Worm (Caenorhabditis elegans) whole organism, L4 larva: ENCODE data around the gene ndub-3.

Experiments
- D1046.2 ChIP-seq: fragments of 200-800 bp; sonication (Bioruptor generic); IDR thresholded peaks from 2 replicates; pipeline ENCODE4 v1.3.6; 2022; ENCODE audit warnings: missing genetic modification characterization, missing compliant biosample characterization
- F26F4.8 ChIP-seq: fragments of 200-800 bp; sonication (Bioruptor generic); conservative IDR thresholded peaks from 2 replicates; pipeline ENCODE4 v1.3.6; 2022; ENCODE audit warnings: missing genetic modification characterization, missing compliant biosample characterization
- F37D6.2 ChIP-seq: sonication (generic microtip); optimal IDR thresholded peaks from 2 replicates; lab custom pipeline; 2016; ENCODE audit warnings: mild to moderate bottlenecking, missing genetic modification characterization, missing compliant biosample characterization
- F49E8.2 ChIP-seq: sonication (generic microtip); optimal IDR thresholded peaks from 2 replicates; lab custom pipeline; 2016; ENCODE audit warnings: missing compliant biosample characterization, mild to moderate bottlenecking, missing genetic modification characterization, borderline replicate concordance
- Y105C5A.15 ChIP-seq: fragments of 200-800 bp; sonication (Bioruptor generic); IDR thresholded peaks from 2 replicates; pipeline ENCODE4 v1.3.6; 2022; ENCODE audit warnings: missing genetic modification characterization, missing compliant biosample characterization
- Y75B8A.6 ChIP-seq: fragments of 200-800 bp; sonication (Bioruptor generic); IDR thresholded peaks from 2 replicates; pipeline ENCODE4 v1.3.6; 2022; ENCODE audit warnings: missing genetic modification reagents, missing genetic modification characterization, missing compliant biosample characterization
- aha-1 ChIP-seq: fragments of 150-350 bp; peaks from one replicate; lab custom pipeline; 2014; ENCODE audit warnings: missing biosample characterization, missing genetic modification characterization
- ama-1 ChIP-seq: fragments of 150-350 bp; optimal IDR thresholded peaks from 2 replicates; lab custom pipeline; 2014; ENCODE audit warnings: inconsistent platforms, mixed read lengths
- attf-4 ChIP-seq: sonication (generic microtip); optimal IDR thresholded peaks from 3 replicates; lab custom pipeline; 2017; ENCODE audit warnings: missing biosample characterization, missing genetic modification characterization
- ceh-62 ChIP-seq: sonication (generic microtip); optimal IDR thresholded peaks from 2 replicates; lab custom pipeline; 2017; ENCODE audit warnings: missing biosample characterization, missing genetic modification characterization
- ces-1 ChIP-seq: fragments of 150-350 bp; sonication (generic microtip); optimal IDR thresholded peaks from 4 replicates; lab custom pipeline; 2014; ENCODE audit warnings: missing biosample characterization, missing genetic modification reagents, missing genetic modification characterization
- cey-2 ChIP-seq: sonication (generic microtip); optimal IDR thresholded peaks from 3 replicates; lab custom pipeline; 2017; ENCODE audit warnings: missing genetic modification characterization, mild to moderate bottlenecking, missing compliant biosample characterization, antibody characterized with exemption, borderline replicate concordance; ENCODE audit not compliant: insufficient read depth
- dmd-8 ChIP-seq: fragments of 200-800 bp; sonication (Bioruptor generic); IDR thresholded peaks from 2 replicates; pipeline ENCODE4 v1.3.6; 2022; ENCODE audit warnings: missing genetic modification characterization, missing compliant biosample characterization
- dpl-1 ChIP-seq: fragments of 150-350 bp; optimal IDR thresholded peaks from 2 replicates; lab custom pipeline; 2014; ENCODE audit warnings: missing biosample characterization, missing genetic modification reagents, missing genetic modification characterization
- duxl-1 ChIP-seq: sonication (generic microtip); optimal IDR thresholded peaks from 2 replicates; lab custom pipeline; 2016; ENCODE audit warnings: mild to moderate bottlenecking, missing genetic modification characterization, moderate library complexity, missing compliant biosample characterization; ENCODE audit not compliant: poor library complexity
- dve-1 ChIP-seq: sonication (generic microtip); optimal IDR thresholded peaks from 2 replicates; lab custom pipeline; 2017; ENCODE audit warnings: antibody characterized with exemption, mild to moderate bottlenecking, missing genetic modification characterization, missing compliant biosample characterization; ENCODE audit not compliant: insufficient read depth
- egl-43 ChIP-seq: fragments of 200-800 bp; sonication (Bioruptor generic); IDR thresholded peaks from 2 replicates; pipeline ENCODE4 v1.3.6; 2022; ENCODE audit warnings: missing genetic modification reagents, missing genetic modification characterization, missing compliant biosample characterization
- fos-1 ChIP-seq: fragments of 150-350 bp; optimal IDR thresholded peaks from 2 replicates; lab custom pipeline; 2014; ENCODE audit warnings: missing biosample characterization, missing genetic modification characterization
- gei-8 ChIP-seq: fragments of 200-800 bp; sonication (Bioruptor generic); optimal IDR thresholded peaks from 2 replicates; lab custom pipeline; 2018; ENCODE audit warnings: mild to moderate bottlenecking, missing genetic modification characterization, missing compliant biosample characterization
- hlh-11 ChIP-seq: fragments of 200-800 bp; sonication (Bioruptor generic); optimal IDR thresholded peaks from 2 replicates; lab custom pipeline; 2018; ENCODE audit warnings: mild to moderate bottlenecking, missing genetic modification characterization, missing compliant biosample characterization
- hlh-30 ChIP-seq: sonication (generic microtip); optimal IDR thresholded peaks from 2 replicates; lab custom pipeline; 2017; ENCODE audit warnings: antibody characterized with exemption, mild to moderate bottlenecking, missing genetic modification characterization, missing compliant biosample characterization; ENCODE audit not compliant: insufficient read depth
- hmg-1.1 ChIP-seq: fragments of 200-800 bp; sonication (Bioruptor generic); IDR thresholded peaks from 2 replicates; pipeline ENCODE4 v1.3.6; 2022; ENCODE audit warnings: missing genetic modification reagents, missing genetic modification characterization, missing compliant biosample characterization
- jun-1 ChIP-seq: fragments of 150-350 bp; optimal IDR thresholded peaks from 2 replicates; lab custom pipeline; 2014; ENCODE audit warnings: missing biosample characterization, missing genetic modification reagents, missing genetic modification characterization
- lin-1 ChIP-seq: fragments of 200-800 bp; sonication (Bioruptor generic); IDR thresholded peaks from 2 replicates; pipeline ENCODE4 v1.3.6; 2022; ENCODE audit warnings: missing genetic modification reagents, missing genetic modification characterization, missing compliant biosample characterization
- lin-15B ChIP-seq: fragments of 150-350 bp; sonication (generic microtip); optimal IDR thresholded peaks from 3 replicates; lab custom pipeline; 2014; ENCODE audit warnings: missing biosample characterization, missing genetic modification characterization
- lin-38 ChIP-seq: fragments of 200-800 bp; sonication (Bioruptor generic); IDR thresholded peaks from 2 replicates; pipeline ENCODE4 v1.3.6; 2022; ENCODE audit warnings: missing genetic modification reagents, missing genetic modification characterization, missing compliant biosample characterization
- lir-3 ChIP-seq: sonication (generic microtip); optimal IDR thresholded peaks from 2 replicates; lab custom pipeline; 2016; ENCODE audit warnings: mild to moderate bottlenecking, missing genetic modification characterization, missing compliant biosample characterization
- lsy-2 ChIP-seq, 2 experiments: fragments of 150-350 bp in 1 of 2; sonication (generic microtip) in 1 of 2; optimal IDR thresholded peaks; 2 replicates each; lab custom pipeline; 2014 to 2017; ENCODE audit warnings: missing biosample characterization in 2 of 2, missing genetic modification characterization in 2 of 2
- madf-9 ChIP-seq: fragments of 200-800 bp; sonication (Bioruptor generic); conservative IDR thresholded peaks from 2 replicates; pipeline ENCODE4 v1.3.6; 2022; ENCODE audit warnings: missing genetic modification reagents, missing genetic modification characterization, missing compliant biosample characterization
- mdl-1 ChIP-seq, 2 experiments: fragments of 150-350 bp in 1 of 2; sonication (generic microtip) in 1 of 2; optimal IDR thresholded peaks; 2 replicates each; lab custom pipeline; 2014 to 2017; ENCODE audit warnings: missing biosample characterization in 2 of 2, missing genetic modification characterization in 2 of 2
- mep-1 ChIP-seq: fragments of 150-350 bp; sonication (generic microtip); optimal IDR thresholded peaks from 3 replicates; lab custom pipeline; 2014; ENCODE audit warnings: missing biosample characterization, missing genetic modification characterization
- mes-2 ChIP-seq: sonication (generic microtip); optimal IDR thresholded peaks from 2 replicates; lab custom pipeline; 2016; ENCODE audit warnings: missing genotype, mild to moderate bottlenecking, missing genetic modification characterization, missing compliant biosample characterization; ENCODE audit not compliant: poor library complexity, severe bottlenecking
- nhr-11 ChIP-seq: fragments of 150-350 bp; optimal IDR thresholded peaks from 2 replicates; lab custom pipeline; 2014; ENCODE audit warnings: missing biosample characterization, missing genetic modification characterization
- nhr-41 ChIP-seq: fragments of 200-800 bp; sonication (Bioruptor generic); IDR thresholded peaks from 2 replicates; pipeline ENCODE4 v1.3.6; 2022; ENCODE audit warnings: missing genetic modification reagents, missing genetic modification characterization, missing compliant biosample characterization
- nhr-42 ChIP-seq: fragments of 200-800 bp; sonication (Bioruptor generic); IDR thresholded peaks from 2 replicates; pipeline ENCODE4 v1.3.6; 2022; ENCODE audit warnings: missing genetic modification characterization, missing compliant biosample characterization
- nhr-76 ChIP-seq: fragments of 150-350 bp; optimal IDR thresholded peaks from 2 replicates; lab custom pipeline; 2014; ENCODE audit warnings: missing biosample characterization, missing genetic modification characterization
- nhr-77 ChIP-seq: fragments of 150-350 bp; optimal IDR thresholded peaks from 2 replicates; lab custom pipeline; 2014; ENCODE audit warnings: missing biosample characterization, missing genetic modification characterization
- pqm-1 ChIP-seq: sonication (generic microtip); optimal IDR thresholded peaks from 2 replicates; lab custom pipeline; 2017; ENCODE audit warnings: missing biosample characterization, missing genetic modification characterization
- rbr-2 ChIP-seq: sonication (generic microtip); optimal IDR thresholded peaks from 2 replicates; lab custom pipeline; 2016; ENCODE audit warnings: missing genotype, missing genetic modification characterization, missing compliant biosample characterization
- saeg-2 ChIP-seq: fragments of 200-800 bp; sonication (Bioruptor generic); IDR thresholded peaks from 2 replicates; pipeline ENCODE4 v1.3.6; 2022; ENCODE audit warnings: missing genetic modification reagents, missing genetic modification characterization, missing compliant biosample characterization
- skn-1 ChIP-seq: fragments of 150-350 bp; optimal IDR thresholded peaks from 2 replicates; lab custom pipeline; 2014; ENCODE audit warnings: missing biosample characterization, missing genetic modification characterization
- snpc-1.2 ChIP-seq: fragments of 200-800 bp; sonication (Bioruptor generic); IDR thresholded peaks from 2 replicates; pipeline ENCODE4 v1.3.6; 2022; ENCODE audit warnings: missing genetic modification reagents, missing genetic modification characterization, missing compliant biosample characterization
- snpc-4 ChIP-seq: fragments of 150-350 bp; optimal IDR thresholded peaks from 2 replicates; lab custom pipeline; 2014; ENCODE audit warnings: missing biosample characterization, missing genetic modification characterization
- spr-3 ChIP-seq: fragments of 200-800 bp; sonication (Bioruptor generic); optimal IDR thresholded peaks from 2 replicates; lab custom pipeline; 2018; ENCODE audit warnings: mild to moderate bottlenecking, missing genetic modification characterization, missing compliant biosample characterization
- tag-97 ChIP-seq: fragments of 200-800 bp; sonication (Bioruptor generic); IDR thresholded peaks from 2 replicates; pipeline ENCODE4 v1.3.6; 2022; ENCODE audit warnings: missing genetic modification characterization, missing compliant biosample characterization
- unc-62 ChIP-seq, 3 experiments: fragments of 150-350 bp in 1 of 3; sonication (generic microtip); optimal IDR thresholded peaks in 2 of 3; peaks in 1 of 3; 1 replicate in 1 of 3; 2 replicates in 2 of 3; lab custom pipeline; 2014 to 2017; ENCODE audit warnings: missing biosample characterization in 3 of 3, missing genetic modification characterization in 3 of 3, missing genetic modification reagents in 3 of 3, missing genotype in 1 of 3
- vab-7 ChIP-seq: fragments of 200-800 bp; sonication (Bioruptor generic); IDR thresholded peaks from 2 replicates; pipeline ENCODE4 v1.3.6; 2022; ENCODE audit warnings: missing genetic modification reagents, missing genetic modification characterization, missing compliant biosample characterization
- zag-1 ChIP-seq: fragments of 150-350 bp; optimal IDR thresholded peaks from 2 replicates; lab custom pipeline; 2014; ENCODE audit warnings: missing biosample characterization, missing genetic modification characterization
- zfp-2 ChIP-seq: sonication (generic microtip); optimal IDR thresholded peaks from 2 replicates; lab custom pipeline; 2016; ENCODE audit warnings: mild to moderate bottlenecking, missing genetic modification characterization, missing compliant biosample characterization
- zip-11 ChIP-seq: fragments of 200-800 bp; sonication (Bioruptor generic); IDR thresholded peaks from 2 replicates; pipeline ENCODE4 v1.3.6; 2022; ENCODE audit warnings: missing genetic modification characterization, missing compliant biosample characterization
- zip-2 ChIP-seq: fragments of 150-350 bp; optimal IDR thresholded peaks from 2 replicates; lab custom pipeline; 2014; ENCODE audit warnings: missing biosample characterization, missing genetic modification characterization
- ztf-11 ChIP-seq: fragments of 150-350 bp; optimal IDR thresholded peaks from 2 replicates; lab custom pipeline; 2014; ENCODE audit warnings: missing biosample characterization, missing genetic modification characterization
- ztf-7 ChIP-seq: fragments of 150-350 bp; optimal IDR thresholded peaks from 2 replicates; lab custom pipeline; 2014; ENCODE audit warnings: missing biosample characterization, missing genetic modification characterization

The ndub-3 gene

DNA sequence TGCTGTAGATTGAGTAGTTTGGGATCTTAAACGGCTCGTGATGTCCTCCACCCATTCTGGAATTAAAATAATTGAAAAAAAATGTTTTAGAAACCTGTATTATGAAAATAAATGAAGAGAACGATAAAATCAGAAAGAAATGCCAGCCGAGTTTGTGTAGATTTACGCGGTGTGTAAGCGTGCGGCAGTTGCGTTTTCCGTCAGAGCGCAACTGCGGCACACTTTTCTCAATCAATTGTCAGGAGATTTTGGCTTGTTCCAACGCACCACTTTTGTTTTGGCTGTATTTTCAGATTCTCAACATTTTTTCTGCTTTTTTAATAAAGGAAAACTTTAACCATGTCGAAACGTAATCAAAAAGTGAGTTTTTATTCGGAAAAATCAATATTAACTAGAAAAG is at the start of gene ndub-3, which contains the start of gene C18E9.2:
Gene ndub-3 (minus strand): TSS at position 56 of the 400 bp plus-strand sequence.
Gene C18E9.2 (plus strand): TSS at position 172 of the 400 bp plus-strand sequence.
- TF ChIP-seq attf-4 (tag; lab: Kevin White, UChicago): no peak
- TF ChIP-seq ztf-7 (tag; lab: Kevin White, UChicago): no peak
- TF ChIP-seq spr-3 (GFP tag; lab: Kevin White, UChicago): no peak
- TF ChIP-seq mes-2 (tag; lab: Kevin White, UChicago): peak; percentile 63
- TF ChIP-seq saeg-2 (GFP tag; lab: Robert Waterston, UW): no peak
- no peak for TF ChIP-seq fos-1 (tag; lab: Kevin White, UChicago)
- no peak for TF ChIP-seq rbr-2 (tag; lab: Kevin White, UChicago)
- no peak for TF ChIP-seq F37D6.2 (tag; lab: Kevin White, UChicago)
- TF ChIP-seq dpl-1: peak; percentile 27
- peak in 1 of 2 experiments; percentile 87 for TF ChIP-seq unc-62 (GFP tag; optimal IDR thresholded peaks at IDR 0.05 in 1 of 2; lab: Kevin White, UChicago)
- TF ChIP-seq unc-62 (tag; optimal IDR thresholded peaks at IDR 0.05; lab: Kevin White, UChicago): no peak
- TF ChIP-seq lir-3 (tag; lab: Kevin White, UChicago): no peak
- TF ChIP-seq lin-1: no peak
- peak in 1 of 2 experiments; percentile 62 for TF ChIP-seq lsy-2 (tag; optimal IDR thresholded peaks at IDR 0.05; lab: Kevin White, UChicago)
- no peak for TF ChIP-seq snpc-1.2
- TF ChIP-seq cey-2 (tag; lab: Kevin White, UChicago): no peak
- no peak for TF ChIP-seq ama-1 (lab: Kevin White, UChicago)
- peak; percentile 32 for TF ChIP-seq hlh-11 (tag; lab: Kevin White, UChicago)
- no peak for TF ChIP-seq zip-11
- TF ChIP-seq aha-1: no peak
- no peak for TF ChIP-seq egl-43 (GFP tag; lab: Robert Waterston, UW)
- TF ChIP-seq dmd-8 (GFP tag; lab: Robert Waterston, UW): no peak
- TF ChIP-seq nhr-76 (tag; lab: Kevin White, UChicago): no peak
- no peak for TF ChIP-seq vab-7 (GFP tag; lab: Robert Waterston, UW)
- no peak for TF ChIP-seq mdl-1 (tag; optimal IDR thresholded peaks at IDR 0.05; lab: Kevin White, UChicago)
- no peak for TF ChIP-seq zfp-2 (tag; lab: Kevin White, UChicago)
- no peak for TF ChIP-seq tag-97 (GFP tag; lab: Robert Waterston, UW)
- no peak for TF ChIP-seq nhr-41
- no peak for TF ChIP-seq F26F4.8 (GFP tag; lab: Robert Waterston, UW)
- TF ChIP-seq lin-38 (GFP tag; lab: Robert Waterston, UW): no peak
- no peak for TF ChIP-seq F49E8.2 (tag; lab: Kevin White, UChicago)
- no peak for TF ChIP-seq ztf-11 (tag; lab: Kevin White, UChicago)
- no peak for TF ChIP-seq ceh-62 (tag; lab: Kevin White, UChicago)
- no peak for TF ChIP-seq gei-8 (GFP tag; lab: Kevin White, UChicago)
- TF ChIP-seq zag-1 (tag; lab: Kevin White, UChicago): no peak
- TF ChIP-seq Y75B8A.6 (GFP tag; lab: Robert Waterston, UW): no peak
- TF ChIP-seq zip-2 (tag; lab: Kevin White, UChicago): no peak
- TF ChIP-seq nhr-42 (GFP tag; lab: Robert Waterston, UW): no peak
- peak; percentile 37 for TF ChIP-seq nhr-77 (tag; lab: Kevin White, UChicago)
- no peak for TF ChIP-seq duxl-1
- TF ChIP-seq pqm-1 (tag; lab: Kevin White, UChicago): no peak
- no peak for TF ChIP-seq madf-9 (GFP tag; lab: Robert Waterston, UW)
- TF ChIP-seq snpc-4 (tag; lab: Kevin White, UChicago): no peak
- no peak for TF ChIP-seq Y105C5A.15 (GFP tag; lab: Robert Waterston, UW)
- no peak for TF ChIP-seq ces-1
- no peak for TF ChIP-seq jun-1 (tag; lab: Kevin White, UChicago)
- peak; percentile 65 for TF ChIP-seq hlh-30 (tag; lab: Kevin White, UChicago)
- TF ChIP-seq D1046.2: no peak
- TF ChIP-seq dve-1 (tag; lab: Kevin White, UChicago): peak; percentile 22
- TF ChIP-seq skn-1 (tag; lab: Kevin White, UChicago): no peak
- TF ChIP-seq hmg-1.1: no peak
- peak; percentile 53 for TF ChIP-seq mep-1 (tag; lab: Kevin White, UChicago)
- no peak for TF ChIP-seq nhr-11 (tag; lab: Kevin White, UChicago)
- no peak for TF ChIP-seq lin-15B (tag; lab: Kevin White, UChicago)
